Fruit fly (Drosophila melanogaster): ENCODE measurements around the gene Cyp4d2.

dm6 chrX:2196086-2196732 is 20.4 kb downstream of the Cyp4d2 start:
- TF ChIP-seq bab1 (GFP tag; optimal IDR thresholded peaks at IDR 0.05) (peak; percentile 90), kay (GFP tag; ENCODE audit: borderline replicate concordance) (no peak), Clk (GFP tag; optimal IDR thresholded peaks at IDR 0.05) (no peak), CG5204 (GFP tag; optimal IDR thresholded peaks at IDR 0.05) (no peak), CG33017 (tag; optimal IDR thresholded peaks at IDR 0.05) (no peak), Mnt (GFP tag; optimal IDR thresholded peaks at IDR 0.05) (no peak), CG7101 (tag; optimal IDR thresholded peaks at IDR 0.05) (peak; percentile 71), CG11617 (GFP tag; optimal IDR thresholded peaks at IDR 0.05) (peak; percentile 25), pad (GFP tag; optimal IDR thresholded peaks at IDR 0.05) (peak; percentile 27), cnc (optimal IDR thresholded peaks at IDR 0.05) (no peak), cic (GFP tag; optimal IDR thresholded peaks at IDR 0.05) (no peak), ovo (GFP tag; optimal IDR thresholded peaks at IDR 0.05) (no peak), Hr96 (GFP tag; optimal IDR thresholded peaks at IDR 0.05) (peak; percentile 41)

Measured in whole organism, adult.